Fruit fly (Drosophila melanogaster): ENCODE results near the gene CG42324.

CG42324 gene

DNA sequence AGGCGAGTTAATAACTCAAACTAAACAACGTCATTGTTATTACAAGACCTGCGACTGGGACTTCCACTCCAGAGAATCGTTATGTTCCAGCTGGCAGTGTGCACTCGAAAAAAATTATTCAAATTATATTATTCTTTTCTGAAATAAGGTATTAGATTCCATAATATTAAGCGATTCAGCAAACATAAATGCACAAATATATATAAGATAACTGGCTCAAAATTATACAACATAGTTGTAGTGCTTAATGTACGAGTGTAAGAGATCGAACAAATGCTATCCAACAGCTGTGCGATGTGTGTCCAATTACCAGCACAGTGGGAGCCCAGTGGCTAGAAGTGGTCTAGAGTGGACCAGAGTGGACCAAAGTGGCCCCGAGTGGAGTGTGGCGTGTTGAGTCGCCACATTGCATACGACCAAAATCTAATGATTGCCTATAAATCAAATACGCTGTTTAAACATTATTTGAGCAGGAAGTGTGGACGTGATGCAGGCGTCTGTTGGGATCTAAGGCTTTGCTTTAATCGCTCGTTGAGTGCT, 27.9 kb upstream of the CG42324 start:
- TF ChIP-seq pdm3 (GFP tag; optimal IDR thresholded peaks at IDR 0.05), result peak; percentile 43
- TF ChIP-seq CG6276 (GFP tag; optimal IDR thresholded peaks at IDR 0.05), result peak; percentile 31
- no peak for TF ChIP-seq Eip93F (GFP tag; optimal IDR thresholded peaks at IDR 0.05)
- peak; percentile 24 for TF ChIP-seq CG9139 (GFP tag; optimal IDR thresholded peaks at IDR 0.05)
- peak; percentile 67 for TF ChIP-seq Ets96B (tag; optimal IDR thresholded peaks at IDR 0.05)
- no peak for TF ChIP-seq fd85E (GFP tag; optimal IDR thresholded peaks at IDR 0.05)
- peak; percentile 74 for TF ChIP-seq dsx (GFP tag; optimal IDR thresholded peaks at IDR 0.05; ENCODE audit: poor library complexity, severe bottlenecking)
- TF ChIP-seq CG3032 (tag; optimal IDR thresholded peaks at IDR 0.05), result peak; percentile 70
- TF ChIP-seq svp (GFP tag), result no peak
- TF ChIP-seq Eip78C (GFP tag), result peak; percentile 82
- peak; percentile 60 for TF ChIP-seq spab (GFP tag; optimal IDR thresholded peaks at IDR 0.05)
- TF ChIP-seq CG8119 (GFP tag; IDR thresholded peaks at IDR 0.05), result peak; percentile 68
- peak; percentile 46 for TF ChIP-seq OdsH (GFP tag; optimal IDR thresholded peaks at IDR 0.05)
- no peak for TF ChIP-seq CG11762 (GFP tag; optimal IDR thresholded peaks at IDR 0.05; ENCODE audit: insufficient read depth)
- peak; percentile 50 for TF ChIP-seq fd59A (GFP tag; optimal IDR thresholded peaks at IDR 0.05)
- TF ChIP-seq Ets21C (GFP tag; optimal IDR thresholded peaks at IDR 0.05), result no peak
- TF ChIP-seq CG3919 (GFP tag; optimal IDR thresholded peaks at IDR 0.05), result peak; percentile 55
- TF ChIP-seq cyc (GFP tag; optimal IDR thresholded peaks at IDR 0.05), result no peak
- TF ChIP-seq CG15336 (GFP tag; IDR thresholded peaks at IDR 0.05), result peak; percentile 59
- TF ChIP-seq Met (GFP tag; optimal IDR thresholded peaks at IDR 0.05), result no peak
- TF ChIP-seq eg (GFP tag; IDR thresholded peaks at IDR 0.05), result 0 out of 3 replicates have a peak, but pooled peaks have one; percentile 46
- TF ChIP-seq esn (GFP tag; optimal IDR thresholded peaks at IDR 0.05), result no peak
- TF ChIP-seq acj6 (GFP tag; optimal IDR thresholded peaks at IDR 0.05), result peak; percentile 38
- peak; percentile 55 for TF ChIP-seq CG6808 (GFP tag; optimal IDR thresholded peaks at IDR 0.05)
- no peak for TF ChIP-seq CG6854 (GFP tag; optimal IDR thresholded peaks at IDR 0.05)
- TF ChIP-seq ss (GFP tag; optimal IDR thresholded peaks at IDR 0.05), result peak in 1 of 2 experiments; percentile 57
- no peak for TF ChIP-seq Sox15 (GFP tag; optimal IDR thresholded peaks at IDR 0.05)
- TF ChIP-seq dac (GFP tag; optimal IDR thresholded peaks at IDR 0.05), result no peak
- TF ChIP-seq net (GFP tag; optimal IDR thresholded peaks at IDR 0.05), result peak; percentile 33
- peak; percentile 34 for TF ChIP-seq Hr4 (GFP tag; optimal IDR thresholded peaks at IDR 0.05)
- no peak for TF ChIP-seq Hr38 (GFP tag; optimal IDR thresholded peaks at IDR 0.05)
- TF ChIP-seq salr (GFP tag; optimal IDR thresholded peaks at IDR 0.05), result peak; percentile 11 to 42
- peak; percentile 48 for TF ChIP-seq achi (GFP tag; optimal IDR thresholded peaks at IDR 0.05)
- TF ChIP-seq CG7368 (GFP tag; optimal IDR thresholded peaks at IDR 0.05), result no peak
- no peak for TF ChIP-seq CG34406 (GFP tag; optimal IDR thresholded peaks at IDR 0.05)
- no peak for TF ChIP-seq topi (GFP tag; optimal IDR thresholded peaks at IDR 0.05)
- peak; percentile 37 for TF ChIP-seq Lpt (GFP tag; optimal IDR thresholded peaks at IDR 0.05)
- no peak for TF ChIP-seq Sox102F (GFP tag; optimal IDR thresholded peaks at IDR 0.05)
- TF ChIP-seq Sox14 (GFP tag; optimal IDR thresholded peaks at IDR 0.05), result peak; percentile 44
- TF ChIP-seq CG6792 (GFP tag; optimal IDR thresholded peaks at IDR 0.05), result no peak
- TF ChIP-seq CG31627 (GFP tag; optimal IDR thresholded peaks at IDR 0.05), result no peak
- no peak for TF ChIP-seq fkh (GFP tag; optimal IDR thresholded peaks at IDR 0.05)
- peak; percentile 57 for TF ChIP-seq CG32006 (GFP tag; optimal IDR thresholded peaks at IDR 0.05)
- no peak for TF ChIP-seq CG11902 (GFP tag; optimal IDR thresholded peaks at IDR 0.05)
- TF ChIP-seq vri (GFP tag; optimal IDR thresholded peaks at IDR 0.05), result no peak
- TF ChIP-seq Gug (GFP tag; IDR thresholded peaks at IDR 0.05), result peak; percentile 45
- peak; percentile 55 for TF ChIP-seq Eip75B (GFP tag; optimal IDR thresholded peaks at IDR 0.05)
- peak; percentile 62 for TF ChIP-seq CG10669 (GFP tag; optimal IDR thresholded peaks at IDR 0.05)
- TF ChIP-seq CG6163 (GFP tag; IDR thresholded peaks at IDR 0.05), result peak; percentile 49; the same call in 2 of the 3 replicates
- peak; percentile 11 for TF ChIP-seq CG8632 (GFP tag; optimal IDR thresholded peaks at IDR 0.05)
- no peak for TF ChIP-seq CG16779 (tag; optimal IDR thresholded peaks at IDR 0.05)
- TF ChIP-seq Blimp-1 (GFP tag; optimal IDR thresholded peaks at IDR 0.05), result no peak
